Worm (Caenorhabditis elegans) whole organism, late embryonic: ENCODE data around the gene fars-3.

Experiments
- C08G9.2 ChIP-seq: sonication (generic microtip); optimal IDR thresholded peaks from 2 replicates; lab custom pipeline; 2016; ENCODE audit warnings: mild to moderate bottlenecking, missing genetic modification characterization, moderate library complexity, missing compliant biosample characterization
- ceh-14 ChIP-seq: sonication (generic microtip); optimal IDR thresholded peaks from 2 replicates; lab custom pipeline; 2016; ENCODE audit warnings: missing genotype, missing genetic modification characterization, missing compliant biosample characterization
- madf-2 ChIP-seq: sonication (generic microtip); optimal IDR thresholded peaks from 2 replicates; lab custom pipeline; 2017; ENCODE audit warnings: missing genetic modification characterization, missing compliant biosample characterization
- nfya-1 ChIP-seq: sonication (generic microtip); optimal IDR thresholded peaks from 2 replicates; lab custom pipeline; 2017; ENCODE audit warnings: missing genetic modification characterization, mild to moderate bottlenecking, missing compliant biosample characterization, antibody characterized with exemption, moderate library complexity
- tbx-2 ChIP-seq: sonication (generic microtip); optimal IDR thresholded peaks from 2 replicates; lab custom pipeline; 2016; ENCODE audit warnings: missing genetic modification characterization, missing compliant biosample characterization
- unc-55 ChIP-seq: sonication (generic microtip); optimal IDR thresholded peaks from 2 replicates; lab custom pipeline; 2017; ENCODE audit warnings: missing biosample characterization, missing genetic modification reagents, missing genetic modification characterization

DNA sequence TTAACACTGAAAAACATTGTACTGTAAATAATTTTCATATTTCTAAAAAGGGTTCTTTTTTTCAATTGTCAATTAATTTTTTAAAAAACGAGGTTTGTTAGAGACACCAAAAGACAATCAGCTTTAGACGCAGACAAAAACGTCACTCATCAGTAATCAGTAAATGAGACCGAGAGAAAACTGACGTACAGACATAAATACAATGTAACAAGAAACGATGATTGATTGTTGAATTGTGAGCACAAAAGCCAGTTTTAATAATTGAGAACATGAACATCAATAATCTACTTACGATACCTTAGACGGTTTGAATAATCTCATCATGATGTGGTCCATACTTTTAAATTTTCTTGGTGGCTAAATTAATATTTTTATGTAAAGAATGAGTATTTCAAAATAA lies 42.1 kb downstream of the fars-3 start:
- TF ChIP-seq nfya-1 (no peak), C08G9.2 (tag; lab: Kevin White, UChicago) (no peak), unc-55 (GFP tag; lab: Kevin White, UChicago) (no peak), ceh-14 (tag; lab: Kevin White, UChicago) (no peak), tbx-2 (tag; lab: Kevin White, UChicago) (no peak), madf-2 (tag; lab: Kevin White, UChicago) (no peak)
